Fruit fly (Drosophila melanogaster): Measurements from ENCODE around the gene CG7342.

DNA sequence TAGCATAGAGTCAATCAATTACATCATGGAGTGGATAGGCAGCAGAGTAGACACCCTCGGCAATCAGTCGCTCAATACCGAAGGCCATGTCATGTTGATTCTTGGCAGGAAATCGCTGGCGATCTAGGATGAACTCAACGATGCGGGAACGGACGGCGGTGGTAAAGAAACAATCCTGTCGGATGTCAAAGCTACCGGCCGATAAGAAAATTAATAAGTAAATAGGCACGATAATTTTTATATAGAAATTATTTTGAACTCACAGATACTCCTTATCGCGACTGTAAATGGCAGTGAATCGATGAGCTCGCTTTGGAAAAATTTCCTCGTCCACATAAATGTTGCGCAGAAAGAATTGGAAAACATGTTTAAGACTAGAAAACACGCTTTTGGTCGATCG is 34.8 kb downstream of the CG7342 start:
- TF ChIP-seq CG8478 (optimal IDR thresholded peaks at IDR 0.05) = no peak
- TF ChIP-seq psq (optimal IDR thresholded peaks at IDR 0.05) = no peak
- no peak for TF ChIP-seq usp (GFP tag; optimal IDR thresholded peaks at IDR 0.05)

All from whole organism.